Worm (Caenorhabditis elegans): ENCODE results near the gene mrps-11.

Gene mrps-11

DNA sequence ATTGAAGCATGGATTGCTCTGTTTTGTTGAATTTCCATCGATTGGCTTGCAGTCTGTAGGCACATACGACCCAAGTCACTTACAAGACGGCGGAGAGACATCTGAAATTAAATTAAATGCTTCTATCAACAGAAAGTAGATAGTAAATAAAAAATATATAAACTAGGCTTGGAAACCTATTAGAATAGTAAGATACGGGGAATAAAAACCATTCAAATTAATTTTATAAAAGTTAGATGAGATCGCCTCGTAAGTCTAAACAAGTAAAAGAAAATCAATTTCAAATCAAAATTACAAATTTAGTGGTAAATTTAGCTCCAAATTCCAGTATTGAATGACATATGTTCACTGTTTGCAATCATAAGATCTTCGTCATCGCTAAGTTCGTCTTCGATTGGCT lies at the start of gene mrps-11:
Gene mrps-11, minus strand, starts transcription at position 101 of the 400 bp plus-strand sequence.
- no peak for TF ChIP-seq sea-1 (GFP tag; conservative IDR thresholded peaks at IDR 0.05)
- TF ChIP-seq aly-1 (tag; optimal IDR thresholded peaks at IDR 0.05), result no peak
- no peak for TF ChIP-seq hmg-4 (GFP tag; optimal IDR thresholded peaks at IDR 0.05)
- no peak for TF ChIP-seq pes-1 (GFP tag; IDR thresholded peaks at IDR 0.05)
- TF ChIP-seq ceh-36 (tag; optimal IDR thresholded peaks at IDR 0.05), result no peak
- no peak for TF ChIP-seq tra-4 (tag; optimal IDR thresholded peaks at IDR 0.05)
- TF ChIP-seq ceh-13 (GFP tag; optimal IDR thresholded peaks at IDR 0.05), result no peak
- TF ChIP-seq ets-7 (tag; optimal IDR thresholded peaks at IDR 0.05), result no peak
- no peak for TF ChIP-seq tbx-37 (GFP tag; conservative IDR thresholded peaks at IDR 0.05)
- no peak for TF ChIP-seq flt-1 (GFP tag; IDR thresholded peaks at IDR 0.05)
- no peak for TF ChIP-seq hmbx-1 (tag; optimal IDR thresholded peaks at IDR 0.05)

DNA sequence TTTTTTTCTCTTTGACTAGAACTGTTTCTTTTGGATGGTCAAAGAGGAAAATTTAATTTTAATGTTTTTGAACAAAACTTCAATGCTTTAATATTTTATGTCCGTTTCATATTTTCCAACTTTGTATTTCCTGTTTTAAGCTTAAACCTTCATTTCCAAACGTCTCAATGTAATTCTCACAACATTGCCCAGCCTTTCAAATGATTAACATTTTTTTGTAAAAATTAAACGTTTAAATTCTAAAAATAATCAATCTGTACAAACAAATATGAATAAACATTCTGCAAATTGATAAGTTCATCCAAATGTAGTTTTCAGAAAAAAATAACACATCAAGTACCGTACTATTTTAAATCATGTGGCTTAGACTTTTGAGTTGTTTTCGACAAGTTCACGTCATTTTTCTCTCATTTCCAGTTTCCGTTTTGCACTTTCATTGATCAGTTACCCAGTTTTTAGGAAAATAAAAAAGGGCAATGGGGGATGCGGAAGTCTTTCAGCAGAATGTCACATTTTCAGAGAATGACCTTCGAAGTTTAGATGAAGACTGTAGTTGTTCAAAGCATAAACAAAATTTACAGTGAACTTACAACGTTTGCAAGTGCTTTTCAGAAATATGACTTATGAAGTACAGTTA lies 48.4 kb upstream of the mrps-11 start:
- no peak for TF ChIP-seq ceh-36 (tag; optimal IDR thresholded peaks at IDR 0.05)
- TF ChIP-seq hnd-1 (tag; optimal IDR thresholded peaks at IDR 0.05), result no peak
- no peak for TF ChIP-seq tbx-11 (GFP tag; IDR thresholded peaks at IDR 0.05)
- no peak for TF ChIP-seq hmbx-1 (tag; optimal IDR thresholded peaks at IDR 0.05)
- no peak for TF ChIP-seq pes-1 (GFP tag; IDR thresholded peaks at IDR 0.05)
- TF ChIP-seq tra-4 (tag; optimal IDR thresholded peaks at IDR 0.05), result no peak
- TF ChIP-seq ets-7 (tag; optimal IDR thresholded peaks at IDR 0.05), result no peak

DNA sequence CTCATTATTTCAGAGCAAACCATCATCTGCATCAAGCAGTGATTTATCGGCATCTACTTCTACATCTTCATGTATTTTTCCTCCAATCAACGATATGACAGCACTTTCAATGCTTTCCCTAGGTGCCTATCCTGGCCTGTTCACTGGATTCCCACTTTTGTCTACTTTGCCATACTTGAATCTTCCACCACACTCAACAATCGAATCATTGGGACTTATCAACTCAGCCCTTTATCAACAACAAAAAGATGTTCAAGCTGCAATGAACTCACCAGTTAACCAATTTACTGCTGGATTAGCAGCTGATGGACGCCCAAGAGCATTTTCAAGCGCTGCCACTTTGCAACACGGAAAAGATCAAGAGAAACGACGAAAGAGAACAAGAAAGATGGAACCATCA lies 46.8 kb upstream of the mrps-11 start:
- no peak for TF ChIP-seq tbx-37 (GFP tag; conservative IDR thresholded peaks at IDR 0.05)
- no peak for TF ChIP-seq ets-7 (tag; optimal IDR thresholded peaks at IDR 0.05)
- no peak for TF ChIP-seq tra-4 (tag; optimal IDR thresholded peaks at IDR 0.05)
- no peak for TF ChIP-seq ceh-13 (GFP tag; optimal IDR thresholded peaks at IDR 0.05)
- TF ChIP-seq ama-1 (optimal IDR thresholded peaks at IDR 0.05), result no peak
- no peak for TF ChIP-seq B0310.2 (tag; optimal IDR thresholded peaks at IDR 0.05)

DNA sequence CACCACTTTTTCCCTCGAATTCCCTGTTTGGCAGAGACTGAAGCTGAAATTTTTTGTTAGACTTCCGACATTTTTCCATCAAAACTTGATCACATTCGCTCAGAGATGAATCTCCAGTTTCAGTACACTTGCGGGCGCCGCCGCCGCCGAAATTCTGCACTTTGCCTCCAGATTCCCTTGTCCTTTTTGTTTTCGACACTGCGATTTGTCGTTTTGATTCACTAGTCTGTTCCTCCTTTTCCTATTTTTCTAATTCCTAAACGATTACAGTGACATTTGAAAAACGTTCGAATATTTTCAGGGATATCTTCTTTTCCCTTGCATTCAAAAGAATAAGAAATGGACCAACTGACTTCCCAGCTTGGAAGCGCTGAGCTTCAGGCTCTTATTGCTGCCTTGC lies 46.3 kb upstream of the mrps-11 start, which contains the start of gene F45D3.2:
Gene F45D3.2, plus strand, starts transcription at position 301 of the 400 bp plus-strand sequence.
- no peak for TF ChIP-seq ceh-13 (GFP tag; optimal IDR thresholded peaks at IDR 0.05)
- no peak for TF ChIP-seq aly-1 (tag; optimal IDR thresholded peaks at IDR 0.05)
- TF ChIP-seq ets-7 (tag; optimal IDR thresholded peaks at IDR 0.05), result no peak
- no peak for TF ChIP-seq B0310.2 (tag; optimal IDR thresholded peaks at IDR 0.05)
- no peak for TF ChIP-seq ama-1 (optimal IDR thresholded peaks at IDR 0.05)
- TF ChIP-seq F13C5.2 (tag; optimal IDR thresholded peaks at IDR 0.05), result no peak
- TF ChIP-seq hmbx-1 (tag; optimal IDR thresholded peaks at IDR 0.05), result no peak
- TF ChIP-seq scrt-1 (GFP tag; IDR thresholded peaks at IDR 0.05), result no peak
- TF ChIP-seq flt-1 (GFP tag; IDR thresholded peaks at IDR 0.05), result no peak
- TF ChIP-seq tra-4 (tag; optimal IDR thresholded peaks at IDR 0.05), result no peak
- no peak for TF ChIP-seq ceh-36 (tag; optimal IDR thresholded peaks at IDR 0.05)
- TF ChIP-seq tbx-37 (GFP tag; conservative IDR thresholded peaks at IDR 0.05), result no peak
- TF ChIP-seq hmg-4 (GFP tag; optimal IDR thresholded peaks at IDR 0.05), result no peak

DNA sequence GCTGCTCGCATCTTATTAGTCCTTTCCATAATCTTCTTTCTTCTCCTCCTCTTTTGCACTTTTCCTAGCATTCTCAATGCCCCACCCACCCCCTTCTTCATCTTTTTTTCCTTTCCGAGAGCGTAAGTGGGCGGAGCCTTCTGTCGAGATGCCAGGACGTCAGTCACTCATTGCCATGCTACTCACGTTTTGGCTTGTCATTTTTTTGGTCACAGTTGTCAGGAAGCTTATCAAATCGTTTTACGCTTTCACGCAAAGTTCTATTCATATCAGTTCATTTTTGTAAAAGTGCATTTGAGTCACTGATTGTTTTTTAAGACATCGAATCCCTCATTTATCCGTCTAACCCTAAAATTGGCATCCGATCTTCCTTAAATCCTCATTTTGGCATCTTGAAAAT lies 45.6 kb upstream of the mrps-11 start:
- TF ChIP-seq F13C5.2 (tag; optimal IDR thresholded peaks at IDR 0.05) (no peak), tbx-11 (GFP tag; IDR thresholded peaks at IDR 0.05) (no peak), scrt-1 (GFP tag; IDR thresholded peaks at IDR 0.05) (no peak), tbx-37 (GFP tag; conservative IDR thresholded peaks at IDR 0.05) (no peak), sea-1 (GFP tag; conservative IDR thresholded peaks at IDR 0.05) (no peak), ets-7 (tag; optimal IDR thresholded peaks at IDR 0.05) (no peak), ceh-13 (GFP tag; optimal IDR thresholded peaks at IDR 0.05) (no peak), hmg-4 (GFP tag; optimal IDR thresholded peaks at IDR 0.05) (no peak), aly-1 (tag; optimal IDR thresholded peaks at IDR 0.05) (no peak), flt-1 (GFP tag; IDR thresholded peaks at IDR 0.05) (no peak), B0310.2 (tag; optimal IDR thresholded peaks at IDR 0.05) (no peak), tra-4 (tag; optimal IDR thresholded peaks at IDR 0.05) (no peak), hmbx-1 (tag; optimal IDR thresholded peaks at IDR 0.05) (no peak), ama-1 (optimal IDR thresholded peaks at IDR 0.05) (no peak), hnd-1 (tag; optimal IDR thresholded peaks at IDR 0.05) (no peak), ceh-36 (tag; optimal IDR thresholded peaks at IDR 0.05) (no peak), pes-1 (GFP tag; IDR thresholded peaks at IDR 0.05) (no peak)

DNA sequence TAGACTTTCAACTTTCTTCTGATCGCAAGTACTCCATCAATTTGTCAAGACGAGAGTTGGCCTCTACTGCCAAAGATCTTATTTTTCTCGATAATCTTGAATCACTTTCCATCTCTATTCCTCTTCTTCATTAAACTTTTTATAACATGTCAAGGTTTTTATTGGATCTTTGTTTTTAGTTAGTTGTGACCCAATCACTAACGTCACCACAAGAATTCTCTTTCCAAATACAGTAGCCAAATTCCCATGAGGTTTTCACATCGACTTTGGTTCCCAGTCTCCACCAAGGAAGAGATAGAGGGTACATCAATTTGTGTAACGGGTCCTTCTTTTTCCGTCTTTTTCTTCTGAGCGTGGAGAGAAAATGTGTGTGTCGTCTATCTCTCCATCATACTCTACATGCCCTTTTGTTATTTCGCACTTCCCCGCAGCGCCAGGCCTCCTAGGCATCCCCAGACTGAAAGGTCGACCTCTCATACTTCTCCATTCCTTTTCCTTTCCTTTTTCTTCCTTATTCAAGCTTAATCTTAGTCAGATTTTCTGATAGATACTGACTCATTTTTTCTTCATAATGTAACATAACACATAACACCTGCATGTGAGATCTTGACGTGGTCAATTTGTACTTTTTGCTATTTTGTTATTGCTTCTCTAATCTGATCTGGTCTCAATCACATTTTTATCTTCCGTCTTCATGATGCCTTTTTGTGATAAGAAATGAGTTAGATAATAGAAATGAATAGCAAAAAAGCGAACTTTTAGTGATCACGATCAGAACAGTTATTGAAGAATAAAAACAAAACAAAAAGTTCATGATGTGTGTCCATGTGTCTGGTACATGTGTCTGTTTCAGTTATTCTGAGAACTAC lies 44.8 kb upstream of the mrps-11 start:
- TF ChIP-seq F13C5.2 (tag; optimal IDR thresholded peaks at IDR 0.05) (no peak), ets-7 (tag; optimal IDR thresholded peaks at IDR 0.05) (no peak), flt-1 (GFP tag; IDR thresholded peaks at IDR 0.05) (no peak), hnd-1 (tag; optimal IDR thresholded peaks at IDR 0.05) (no peak), scrt-1 (GFP tag; IDR thresholded peaks at IDR 0.05) (no peak), ceh-13 (GFP tag; optimal IDR thresholded peaks at IDR 0.05) (no peak), tra-4 (tag; optimal IDR thresholded peaks at IDR 0.05) (no peak), sea-1 (GFP tag; conservative IDR thresholded peaks at IDR 0.05) (no peak), tbx-37 (GFP tag; conservative IDR thresholded peaks at IDR 0.05) (no peak), hmbx-1 (tag; optimal IDR thresholded peaks at IDR 0.05) (no peak), ama-1 (optimal IDR thresholded peaks at IDR 0.05) (no peak), pes-1 (GFP tag; IDR thresholded peaks at IDR 0.05) (no peak), B0310.2 (tag; optimal IDR thresholded peaks at IDR 0.05) (no peak)

DNA sequence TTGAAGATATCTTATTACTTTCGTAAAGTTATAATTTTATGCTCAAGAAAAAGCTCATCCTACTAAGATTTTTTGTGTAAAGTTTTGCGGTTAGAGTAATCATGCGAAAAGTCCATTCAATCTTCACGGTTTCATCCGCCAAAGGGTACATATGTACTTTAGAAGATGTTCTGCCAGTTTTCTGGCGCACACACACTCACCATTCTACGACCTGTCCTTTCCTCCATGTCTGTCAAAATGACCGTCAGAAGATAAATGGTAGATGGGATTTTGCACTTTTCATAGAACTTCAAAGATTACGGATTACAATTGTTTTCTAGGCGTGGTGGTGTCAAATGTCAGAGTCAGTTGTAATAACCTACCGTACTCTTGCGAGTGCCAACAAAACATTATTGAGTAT lies 43.1 kb upstream of the mrps-11 start:
- TF ChIP-seq ceh-36 (tag; optimal IDR thresholded peaks at IDR 0.05) (no peak), ceh-13 (GFP tag; optimal IDR thresholded peaks at IDR 0.05) (no peak), ets-7 (tag; optimal IDR thresholded peaks at IDR 0.05) (no peak), scrt-1 (GFP tag; IDR thresholded peaks at IDR 0.05) (no peak), aly-1 (tag; optimal IDR thresholded peaks at IDR 0.05) (no peak), hnd-1 (tag; optimal IDR thresholded peaks at IDR 0.05) (no peak), tra-4 (tag; optimal IDR thresholded peaks at IDR 0.05) (no peak), ama-1 (optimal IDR thresholded peaks at IDR 0.05) (no peak), B0310.2 (tag; optimal IDR thresholded peaks at IDR 0.05) (no peak), tbx-11 (GFP tag; IDR thresholded peaks at IDR 0.05) (no peak), hmg-4 (GFP tag; optimal IDR thresholded peaks at IDR 0.05) (no peak), F13C5.2 (tag; optimal IDR thresholded peaks at IDR 0.05) (no peak), pes-1 (GFP tag; IDR thresholded peaks at IDR 0.05) (no peak), tbx-37 (GFP tag; conservative IDR thresholded peaks at IDR 0.05) (no peak), sea-1 (GFP tag; conservative IDR thresholded peaks at IDR 0.05) (no peak), flt-1 (GFP tag; IDR thresholded peaks at IDR 0.05) (no peak), hmbx-1 (tag; optimal IDR thresholded peaks at IDR 0.05) (no peak)
